Worm (Caenorhabditis elegans) whole organism, L4 larva: Measurements from ENCODE around the gene ZK688.1.

Experiments
- Y5F2A.4 ChIP-seq: fragments of 200-800 bp; sonication (Bioruptor generic); optimal IDR thresholded peaks from 2 replicates; lab custom pipeline; 2018; ENCODE audit warnings: mild to moderate bottlenecking, missing genetic modification characterization, missing compliant biosample characterization
- attf-4 ChIP-seq: sonication (generic microtip); optimal IDR thresholded peaks from 3 replicates; lab custom pipeline; 2017; ENCODE audit warnings: missing biosample characterization, missing genetic modification characterization
- ceh-28 ChIP-seq: fragments of 150-350 bp; optimal IDR thresholded peaks from 2 replicates; lab custom pipeline; 2014; ENCODE audit warnings: missing biosample characterization, missing genetic modification reagents, missing genetic modification characterization
- lin-15B ChIP-seq: fragments of 150-350 bp; sonication (generic microtip); optimal IDR thresholded peaks from 3 replicates; lab custom pipeline; 2014; ENCODE audit warnings: missing biosample characterization, missing genetic modification characterization
- lin-38 ChIP-seq: fragments of 200-800 bp; sonication (Bioruptor generic); IDR thresholded peaks from 2 replicates; pipeline ENCODE4 v1.3.6; 2022; ENCODE audit warnings: missing genetic modification reagents, missing genetic modification characterization, missing compliant biosample characterization
- lsy-2 ChIP-seq, 2 experiments: fragments of 150-350 bp in 1 of 2; sonication (generic microtip) in 1 of 2; optimal IDR thresholded peaks; 2 replicates each; lab custom pipeline; 2014 to 2017; ENCODE audit warnings: missing biosample characterization in 2 of 2, missing genetic modification characterization in 2 of 2
- nhr-10 ChIP-seq: fragments of 150-350 bp; optimal IDR thresholded peaks from 2 replicates; lab custom pipeline; 2014; ENCODE audit warnings: missing biosample characterization, missing genetic modification characterization
- nhr-28 ChIP-seq: fragments of 150-350 bp; optimal IDR thresholded peaks from 2 replicates; lab custom pipeline; 2014; ENCODE audit warnings: missing biosample characterization, missing genetic modification characterization
- nhr-77 ChIP-seq: fragments of 150-350 bp; optimal IDR thresholded peaks from 2 replicates; lab custom pipeline; 2014; ENCODE audit warnings: missing biosample characterization, missing genetic modification characterization
- zfp-2 ChIP-seq: sonication (generic microtip); optimal IDR thresholded peaks from 2 replicates; lab custom pipeline; 2016; ENCODE audit warnings: mild to moderate bottlenecking, missing genetic modification characterization, missing compliant biosample characterization

ce11 chrIII:7909263-7909662 is at the start of gene ZK688.1:
- TF ChIP-seq lsy-2 (tag; optimal IDR thresholded peaks at IDR 0.05; lab: Kevin White, UChicago) (no peak), nhr-28 (tag; lab: Kevin White, UChicago) (no peak), zfp-2 (tag; lab: Kevin White, UChicago) (no peak), nhr-10 (no peak), attf-4 (tag; lab: Kevin White, UChicago) (no peak), nhr-77 (tag; lab: Kevin White, UChicago) (no peak), ceh-28 (no peak), Y5F2A.4 (GFP tag; lab: Kevin White, UChicago) (no peak), lin-15B (tag; lab: Kevin White, UChicago) (no peak), lin-38 (GFP tag; lab: Robert Waterston, UW) (no peak)
